Fruit fly (Drosophila melanogaster) whole organism, embryonic: ENCODE results near the gene CG13075.

Experiments
- ATbp ChIP-seq: fragments of 200-800 bp; sonication (Bioruptor generic); optimal IDR thresholded peaks from 2 replicates; lab custom pipeline; 2017; ENCODE audit warnings: missing biosample characterization, mild to moderate bottlenecking, missing genetic modification characterization, missing genetic modification reagents
- Adf1 ChIP-seq: fragments of 200-800 bp; sonication (Bioruptor generic); IDR thresholded peaks from 2 replicates; pipeline ENCODE4 v1.3.6; 2022; ENCODE audit warnings: missing biosample characterization, missing genetic modification characterization
- BEAF-32 ChIP-seq: fragments of 200-800 bp; sonication (Bioruptor generic); optimal IDR thresholded peaks from 3 replicates; lab custom pipeline; 2017; ENCODE audit warnings: missing biosample characterization, missing genetic modification characterization, mild to moderate bottlenecking, moderate library complexity, missing genetic modification reagents
- Bgb ChIP-seq: fragments of 200-800 bp; sonication (Bioruptor generic); IDR thresholded peaks from 2 replicates; pipeline ENCODE4 v1.3.6; 2022; ENCODE audit warnings: missing biosample characterization, missing genetic modification characterization; ENCODE audit not compliant: partially characterized antibody
- CG10267 ChIP-seq: fragments of 200-800 bp; sonication (Bioruptor generic); optimal IDR thresholded peaks from 2 replicates; lab custom pipeline; 2018; ENCODE audit warnings: missing biosample characterization, mild to moderate bottlenecking, missing genetic modification characterization, moderate library complexity
- CG1233 ChIP-seq: fragments of 200-800 bp; sonication (Bioruptor generic); optimal IDR thresholded peaks from 4 replicates; lab custom pipeline; 2018; ENCODE audit warnings: missing biosample characterization, mild to moderate bottlenecking, missing genetic modification characterization
- CG15479 ChIP-seq: fragments of 200-800 bp; sonication (Bioruptor generic); optimal IDR thresholded peaks from 3 replicates; lab custom pipeline; 2019; ENCODE audit warnings: missing biosample characterization, mild to moderate bottlenecking, missing genetic modification characterization, moderate library complexity
- CG16863 ChIP-seq: fragments of 200-800 bp; sonication (Bioruptor generic); optimal IDR thresholded peaks from 3 replicates; lab custom pipeline; 2016; ENCODE audit warnings: missing biosample characterization, missing genetic modification characterization
- CG18262 ChIP-seq: fragments of 200-800 bp; optimal IDR thresholded peaks from 3 replicates; lab custom pipeline; 2019; ENCODE audit warnings: missing biosample characterization, mild to moderate bottlenecking, missing genetic modification characterization, moderate library complexity
- CG2116 ChIP-seq: fragments of 200-800 bp; sonication (Bioruptor generic); optimal IDR thresholded peaks from 3 replicates; lab custom pipeline; 2018; ENCODE audit warnings: missing biosample characterization, mild to moderate bottlenecking, missing genetic modification characterization
- CG2875 ChIP-seq: fragments of 200-800 bp; sonication (Bioruptor generic); optimal IDR thresholded peaks from 2 replicates; lab custom pipeline; 2017; ENCODE audit warnings: missing biosample characterization, mild to moderate bottlenecking, missing genetic modification characterization, missing genetic modification reagents
- CG3281 ChIP-seq: fragments of 200-800 bp; sonication (Bioruptor generic); optimal IDR thresholded peaks from 3 replicates; lab custom pipeline; 2017; ENCODE audit warnings: missing biosample characterization, mild to moderate bottlenecking, missing genetic modification characterization
- CG3995 ChIP-seq: fragments of 200-800 bp; sonication (Bioruptor generic); optimal IDR thresholded peaks from 3 replicates; lab custom pipeline; 2016; ENCODE audit warnings: missing biosample characterization, missing genetic modification characterization
- CG42726 ChIP-seq: fragments of 200-800 bp; sonication (Bioruptor generic); IDR thresholded peaks from 2 replicates; pipeline ENCODE4 v1.3.6; 2022; ENCODE audit warnings: missing biosample characterization, missing genetic modification characterization; ENCODE audit not compliant: partially characterized antibody
- CG43689 ChIP-seq: fragments of 200-800 bp; sonication (Bioruptor generic); IDR thresholded peaks from 2 replicates; pipeline ENCODE4 v1.3.6; 2022; ENCODE audit warnings: missing biosample characterization, missing genetic modification characterization
- CG4707 ChIP-seq: fragments of 200-800 bp; sonication (Bioruptor generic); optimal IDR thresholded peaks from 2 replicates; lab custom pipeline; 2018; ENCODE audit warnings: missing biosample characterization, mild to moderate bottlenecking, missing genetic modification characterization, moderate library complexity
- CG4854 ChIP-seq: fragments of 200-800 bp; sonication (Bioruptor generic); optimal IDR thresholded peaks from 2 replicates; lab custom pipeline; 2016; ENCODE audit warnings: missing biosample characterization, missing genetic modification characterization, inconsistent platforms
- CG5180 ChIP-seq: fragments of 200-800 bp; sonication (Bioruptor generic); optimal IDR thresholded peaks from 3 replicates; lab custom pipeline; 2017; ENCODE audit warnings: missing biosample characterization, missing genetic modification characterization, mild to moderate bottlenecking, moderate library complexity, missing genetic modification reagents
- CG6175 ChIP-seq: fragments of 200-800 bp; sonication (Bioruptor generic); IDR thresholded peaks from 3 replicates; pipeline ENCODE4 v1.3.6; 2022; ENCODE audit warnings: missing biosample characterization, missing genetic modification characterization
- CG6272 ChIP-seq: fragments of 200-800 bp; sonication (Bioruptor generic); IDR thresholded peaks from 2 replicates; pipeline ENCODE4 v1.3.6; 2022; ENCODE audit warnings: missing biosample characterization, missing genetic modification characterization
- CG6689 ChIP-seq: fragments of 200-800 bp; sonication (Bioruptor generic); IDR thresholded peaks from 2 replicates; pipeline ENCODE4 v1.3.6; 2022; ENCODE audit warnings: missing biosample characterization, missing genetic modification characterization
- CG8924 ChIP-seq: fragments of 200-800 bp; optimal IDR thresholded peaks from 3 replicates; lab custom pipeline; 2019; ENCODE audit warnings: missing biosample characterization, mild to moderate bottlenecking, missing genetic modification characterization, moderate library complexity
- Dll ChIP-seq: fragments of 200-800 bp; sonication (Bioruptor generic); IDR thresholded peaks from 4 replicates; pipeline ENCODE4 v1.3.6; 2022; ENCODE audit warnings: missing biosample characterization, missing genetic modification characterization; ENCODE audit not compliant: partially characterized antibody
- Eip74EF ChIP-seq, 2 experiments: fragments of 200-800 bp in 1 of 2; fragments of >200 bp in 1 of 2; sonication (Bioruptor generic) in 1 of 2; optimal IDR thresholded peaks; 2 replicates each; lab custom pipeline; 2017 to 2019; ENCODE audit warnings: missing biosample characterization in 2 of 2, missing genetic modification characterization in 2 of 2, mild to moderate bottlenecking in 1 of 2, moderate library complexity in 1 of 2
- HLH4C ChIP-seq: fragments of 200-800 bp; sonication (Bioruptor generic); IDR thresholded peaks from 3 replicates; pipeline ENCODE4 v1.3.6; 2022; ENCODE audit warnings: missing biosample characterization, missing genetic modification characterization; ENCODE audit not compliant: partially characterized antibody
- HLHmδ ChIP-seq: fragments of 200-800 bp; sonication (Bioruptor generic); optimal IDR thresholded peaks from 2 replicates; lab custom pipeline; 2018; ENCODE audit warnings: missing biosample characterization, mild to moderate bottlenecking, missing genetic modification characterization, moderate library complexity
- MESR4 ChIP-seq: fragments of 200-800 bp; sonication (Bioruptor generic); optimal IDR thresholded peaks from 2 replicates; lab custom pipeline; 2018; ENCODE audit warnings: missing biosample characterization, mild to moderate bottlenecking, missing genetic modification characterization, moderate library complexity
- Med ChIP-seq: fragments of 200-800 bp; sonication (Bioruptor generic); peaks from one replicate; lab custom pipeline; 2016; ENCODE audit warnings: missing biosample characterization, missing genetic modification characterization, mild to moderate bottlenecking, inconsistent platforms, moderate library complexity
- NC2β ChIP-seq: fragments of 200-800 bp; sonication (Bioruptor generic); optimal IDR thresholded peaks from 2 replicates; lab custom pipeline; 2016; ENCODE audit warnings: missing biosample characterization, missing genetic modification characterization
- NK7.1 ChIP-seq: fragments of 200-800 bp; sonication (Bioruptor generic); optimal IDR thresholded peaks from 3 replicates; lab custom pipeline; 2016; ENCODE audit warnings: missing biosample characterization, missing genetic modification characterization
- Sin3A ChIP-seq: fragments of >200 bp; optimal IDR thresholded peaks from 2 replicates; lab custom pipeline; 2018
- ara ChIP-seq: fragments of 200-800 bp; sonication (Bioruptor generic); IDR thresholded peaks from 2 replicates; pipeline ENCODE4 v1.3.6; 2022; ENCODE audit warnings: missing biosample characterization, missing genetic modification characterization
- bbx ChIP-seq: fragments of 200-800 bp; sonication (Bioruptor generic); IDR thresholded peaks from 2 replicates; pipeline ENCODE4 v1.3.6; 2022; ENCODE audit warnings: missing biosample characterization, missing genetic modification characterization; ENCODE audit not compliant: partially characterized antibody
- dmrt99B ChIP-seq: fragments of 200-800 bp; sonication (Bioruptor generic); optimal IDR thresholded peaks from 2 replicates; lab custom pipeline; 2018; ENCODE audit warnings: missing biosample characterization, mild to moderate bottlenecking, missing genetic modification characterization, moderate library complexity
- dysf ChIP-seq: fragments of 200-800 bp; sonication (Bioruptor generic); IDR thresholded peaks from 3 replicates; pipeline ENCODE4 v1.3.6; 2022; ENCODE audit warnings: missing biosample characterization, missing genetic modification characterization
- gcm2 ChIP-seq: fragments of 200-800 bp; sonication (Bioruptor generic); optimal IDR thresholded peaks from 2 replicates; lab custom pipeline; 2016; ENCODE audit warnings: missing biosample characterization, missing genetic modification characterization
- ham ChIP-seq: fragments of 200-800 bp; sonication (Bioruptor generic); IDR thresholded peaks from 2 replicates; pipeline ENCODE4 v1.3.6; 2022; ENCODE audit warnings: missing biosample characterization, missing genetic modification characterization
- ind ChIP-seq: fragments of 200-800 bp; sonication (Bioruptor generic); optimal IDR thresholded peaks from 3 replicates; lab custom pipeline; 2016; ENCODE audit warnings: missing biosample characterization, missing genetic modification characterization
- inv ChIP-seq: fragments of 200-800 bp; sonication (Bioruptor generic); IDR thresholded peaks from 2 replicates; pipeline ENCODE4 v1.3.6; 2022; ENCODE audit warnings: missing biosample characterization, missing genetic modification characterization; ENCODE audit not compliant: partially characterized antibody
- lab ChIP-seq: fragments of 200-800 bp; sonication (Bioruptor generic); optimal IDR thresholded peaks from 3 replicates; lab custom pipeline; 2017; ENCODE audit warnings: missing biosample characterization, missing genetic modification characterization, mild to moderate bottlenecking, moderate library complexity, missing genetic modification reagents
- lbe ChIP-seq: fragments of 200-800 bp; sonication (Bioruptor generic); optimal IDR thresholded peaks from 2 replicates; lab custom pipeline; 2016; ENCODE audit warnings: missing biosample characterization, mild to moderate bottlenecking, missing genetic modification characterization
- mld ChIP-seq: fragments of 200-800 bp; sonication (Bioruptor generic); IDR thresholded peaks from 3 replicates; pipeline ENCODE4 v1.3.6; 2022; ENCODE audit warnings: missing biosample characterization, missing genetic modification characterization; ENCODE audit not compliant: partially characterized antibody
- nerfin-1 ChIP-seq: fragments of 200-800 bp; sonication (Bioruptor generic); optimal IDR thresholded peaks from 3 replicates; lab custom pipeline; 2019; ENCODE audit warnings: missing biosample characterization, mild to moderate bottlenecking, missing genetic modification characterization, moderate library complexity
- p53 ChIP-seq: fragments of 200-800 bp; sonication (Bioruptor generic); optimal IDR thresholded peaks from 2 replicates; lab custom pipeline; 2016; ENCODE audit warnings: missing biosample characterization, missing genetic modification characterization
- rib ChIP-seq: fragments of 200-800 bp; sonication (Bioruptor generic); IDR thresholded peaks from 2 replicates; pipeline ENCODE4 v1.3.6; 2022; ENCODE audit warnings: missing biosample characterization, missing genetic modification characterization
- scrt ChIP-seq: fragments of 200-800 bp; sonication (Bioruptor generic); optimal IDR thresholded peaks from 2 replicates; lab custom pipeline; 2018; ENCODE audit warnings: missing biosample characterization, mild to moderate bottlenecking, missing genetic modification characterization, moderate library complexity
- sna ChIP-seq: fragments of 200-800 bp; sonication (Bioruptor generic); IDR thresholded peaks from 2 replicates; pipeline ENCODE4 v1.3.6; 2022; ENCODE audit warnings: missing biosample characterization, missing genetic modification characterization; ENCODE audit not compliant: partially characterized antibody
- so ChIP-seq: fragments of 200-800 bp; sonication (Bioruptor generic); IDR thresholded peaks from 3 replicates; pipeline ENCODE4 v1.3.6; 2022; ENCODE audit warnings: missing biosample characterization, missing genetic modification characterization
- sob ChIP-seq: fragments of 200-800 bp; sonication (Bioruptor generic); IDR thresholded peaks from 2 replicates; pipeline ENCODE4 v1.3.6; 2022; ENCODE audit warnings: missing biosample characterization, missing genetic modification characterization
- yki ChIP-seq: fragments of >200 bp; optimal IDR thresholded peaks from 3 replicates; lab custom pipeline; 2018

CG13075 gene

dm6 chr3L:16090330-16090803, 6.6 kb downstream of the CG13075 start, which contains the start of the genes CG5235 and ClC-c (continued):
- TF ChIP-seq ham (GFP tag; lab: Robert Waterston, UW) = no peak
- no peak for TF ChIP-seq dmrt99B (tag; lab: Kevin White, UChicago)
- peak; percentile 40 for TF ChIP-seq CG10267
- peak; percentile 91 for TF ChIP-seq bbx (GFP tag; lab: Robert Waterston, UW)
- TF ChIP-seq CG18262 (tag; lab: Kevin White, UChicago) = no peak
- TF ChIP-seq Dll (GFP tag; lab: Robert Waterston, UW) = peak; percentile 83
- TF ChIP-seq NK7.1 (GFP tag; lab: Kevin White, UChicago) = no peak
- peak; percentile 71; the same call in 1 of the 3 replicates for TF ChIP-seq mld (GFP tag; lab: Robert Waterston, UW)
- TF ChIP-seq inv (GFP tag; lab: Robert Waterston, UW) = peak; percentile 74
- no peak for TF ChIP-seq CG6175 (GFP tag; lab: Robert Waterston, UW)
- TF ChIP-seq sob (GFP tag; lab: Robert Waterston, UW) = no peak
- peak; percentile 36 for TF ChIP-seq CG8924 (tag; lab: Kevin White, UChicago)
- TF ChIP-seq nerfin-1 (tag; lab: Kevin White, UChicago) = no peak
- TF ChIP-seq CG3281 (GFP tag; lab: Kevin White, UChicago) = no peak
- TF ChIP-seq BEAF-32 (GFP tag; lab: Kevin White, UChicago) = peak; percentile 79
- peak; percentile 74 for TF ChIP-seq sna (GFP tag; lab: Robert Waterston, UW)
- TF ChIP-seq so (GFP tag; lab: Robert Waterston, UW) = no peak
- TF ChIP-seq lab = no peak
- no peak for TF ChIP-seq gcm2 (GFP tag; lab: Kevin White, UChicago)
- TF ChIP-seq Adf1 = peak; percentile 97
- no peak for TF ChIP-seq CG6689 (GFP tag; lab: Robert Waterston, UW)
- peak; percentile 64 for TF ChIP-seq CG16863 (GFP tag; lab: Kevin White, UChicago)
- no peak for TF ChIP-seq CG6272 (GFP tag; lab: Robert Waterston, UW)
- TF ChIP-seq yki = no peak
- TF ChIP-seq CG15479 = no peak
- peak; percentile 84 for TF ChIP-seq HLH4C
- no peak for TF ChIP-seq CG1233
- TF ChIP-seq CG43689 (GFP tag; lab: Robert Waterston, UW) = no peak
- no peak for TF ChIP-seq ara (GFP tag; lab: Robert Waterston, UW)
- no peak for TF ChIP-seq CG4707 (GFP tag; lab: Kevin White, UChicago)
- TF ChIP-seq CG42726 (GFP tag; lab: Robert Waterston, UW) = peak; percentile 21; the same call in 1 of the 2 replicates
- no peak for TF ChIP-seq CG2875 (GFP tag; lab: Kevin White, UChicago)
- TF ChIP-seq scrt (GFP tag; lab: Kevin White, UChicago) = no peak
- peak; percentile 52 for TF ChIP-seq CG2116 (GFP tag; lab: Kevin White, UChicago)
- TF ChIP-seq p53 = no peak
- TF ChIP-seq NC2β (GFP tag; lab: Kevin White, UChicago) = no peak
- no peak for TF ChIP-seq CG4854 (GFP tag; lab: Kevin White, UChicago)
- peak; percentile 94 for TF ChIP-seq rib (GFP tag; lab: Robert Waterston, UW)
- no peak for TF ChIP-seq CG5180 (GFP tag; lab: Kevin White, UChicago)
- peak; percentile 29 for TF ChIP-seq lbe (GFP tag; lab: Kevin White, UChicago)
- no peak for TF ChIP-seq ind (GFP tag; lab: Kevin White, UChicago)
- peak; percentile 55 for TF ChIP-seq Sin3A
- peak; percentile 96 for TF ChIP-seq MESR4 (GFP tag; lab: Kevin White, UChicago)
- TF ChIP-seq dysf (GFP tag; lab: Robert Waterston, UW) = no peak
- TF ChIP-seq CG3995 (GFP tag; lab: Kevin White, UChicago) = peak; percentile 76
- TF ChIP-seq Eip74EF (GFP tag; optimal IDR thresholded peaks at IDR 0.05; lab: Kevin White, UChicago) = no peak
- no peak for TF ChIP-seq HLHmδ (GFP tag; lab: Kevin White, UChicago)
- peak; percentile 79 for TF ChIP-seq Med (GFP tag; lab: Kevin White, UChicago)
- no peak for TF ChIP-seq ATbp (GFP tag; lab: Kevin White, UChicago)
- peak; percentile 85 for TF ChIP-seq Bgb
